Worm (Caenorhabditis elegans) whole organism, L2 larva: ENCODE data around the gene sek-4.

Source experiments
- ZK546.5 ChIP-seq: sonication (generic microtip); optimal IDR thresholded peaks from 2 replicates; lab custom pipeline; 2017; ENCODE audit warnings: missing biosample characterization, missing genetic modification characterization
- ama-1 ChIP-seq: fragments of 150-350 bp; optimal IDR thresholded peaks from 2 replicates; lab custom pipeline; 2018; ENCODE audit warnings: inconsistent platforms
- elt-3 ChIP-seq: sonication (generic microtip); optimal IDR thresholded peaks from 2 replicates; lab custom pipeline; 2017; ENCODE audit warnings: missing biosample characterization, missing genetic modification characterization
- lsy-2 ChIP-seq, 2 experiments: fragments of 150-350 bp in 1 of 2; sonication (generic microtip) in 1 of 2; optimal IDR thresholded peaks; 2 replicates each; lab custom pipeline; 2014 to 2017; ENCODE audit warnings: missing biosample characterization in 2 of 2, missing genetic modification characterization in 2 of 2
- mab-5 ChIP-seq: fragments of 150-350 bp; optimal IDR thresholded peaks from 2 replicates; lab custom pipeline; 2014; ENCODE audit warnings: missing biosample characterization, missing genetic modification characterization
- nhr-11 ChIP-seq: fragments of 150-350 bp; optimal IDR thresholded peaks from 2 replicates; lab custom pipeline; 2014; ENCODE audit warnings: missing biosample characterization, missing genetic modification characterization
- nhr-129 ChIP-seq: fragments of 150-350 bp; optimal IDR thresholded peaks from 2 replicates; lab custom pipeline; 2014; ENCODE audit warnings: missing biosample characterization, missing genetic modification characterization
- nhr-77 ChIP-seq: fragments of 150-350 bp; optimal IDR thresholded peaks from 2 replicates; lab custom pipeline; 2014; ENCODE audit warnings: missing biosample characterization, missing genetic modification characterization
- sem-4 ChIP-seq: fragments of 150-350 bp; optimal IDR thresholded peaks from 2 replicates; lab custom pipeline; 2014; ENCODE audit warnings: missing biosample characterization, missing genetic modification reagents, missing genetic modification characterization
- snpc-4 ChIP-seq: fragments of 150-350 bp; optimal IDR thresholded peaks from 2 replicates; lab custom pipeline; 2014; ENCODE audit warnings: missing biosample characterization, missing genetic modification characterization
- ztf-11 ChIP-seq: sonication (generic microtip); optimal IDR thresholded peaks from 2 replicates; lab custom pipeline; 2017; ENCODE audit warnings: missing biosample characterization, missing genetic modification characterization
- ztf-4 ChIP-seq: fragments of 150-350 bp; optimal IDR thresholded peaks from 2 replicates; lab custom pipeline; 2014; ENCODE audit warnings: missing biosample characterization, missing genetic modification characterization

DNA sequence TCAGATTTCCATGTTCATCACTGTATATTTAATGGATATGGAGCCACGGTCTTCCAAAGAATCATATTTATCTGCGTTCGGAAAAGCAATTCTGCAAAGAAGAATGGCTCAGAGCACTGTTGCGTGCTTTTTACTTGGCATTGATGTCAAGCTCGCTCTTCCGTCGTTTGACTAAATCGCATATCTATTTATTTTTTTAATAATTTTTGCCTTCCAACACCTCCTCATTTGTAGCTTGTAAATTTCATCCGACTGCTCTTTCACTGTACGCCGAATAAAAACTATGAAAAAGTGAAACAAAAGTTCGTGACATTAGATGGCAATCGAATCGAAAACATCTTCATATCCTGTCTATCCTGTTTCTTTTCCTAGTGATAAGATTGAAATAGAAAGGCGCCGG lies 35.0 kb upstream of the sek-4 start, which contains the start of gene C26B9.2:
- TF ChIP-seq ztf-4 (tag; lab: Kevin White, UChicago) (no peak), mab-5 (no peak), elt-3 (tag; lab: Kevin White, UChicago) (no peak), nhr-129 (tag; lab: Kevin White, UChicago) (no peak), nhr-77 (tag; lab: Kevin White, UChicago) (no peak), snpc-4 (tag; lab: Kevin White, UChicago) (no peak), ama-1 (no peak), lsy-2 (tag; optimal IDR thresholded peaks at IDR 0.05; lab: Kevin White, UChicago) (no peak), ZK546.5 (tag; lab: Kevin White, UChicago) (no peak), sem-4 (tag; lab: Kevin White, UChicago) (no peak), ztf-11 (tag; lab: Kevin White, UChicago) (no peak), nhr-11 (tag; lab: Kevin White, UChicago) (no peak)
